Worm (Caenorhabditis elegans): ENCODE measurements around the gene fbxa-165.
"Not testable (repeated sequence)": the region's sequence is repeated elsewhere in the genome, so short reads cannot be mapped to it uniquely, and the experiment has no call there.

fbxa-165 gene

ce11 chrII:1636392-1636791, 20.1 kb upstream of the fbxa-165 start, which contains the start of gene srg-20:
Gene srg-20, plus strand, starts transcription at chrII:1636692.
- TF ChIP-seq him-1, dao-5, W03F9.2 (tag; optimal IDR thresholded peaks at IDR 0.05): not testable (repeated sequence)

ce11 chrII:1635969-1636368, 19.7 kb upstream of the fbxa-165 start:
- TF ChIP-seq W03F9.2 (tag; optimal IDR thresholded peaks at IDR 0.05) (no peak), dao-5 (tag; optimal IDR thresholded peaks at IDR 0.05) (no peak), him-1 (tag; optimal IDR thresholded peaks at IDR 0.05) (no peak)

ce11 chrII:1633490-1633889, 17.2 kb upstream of the fbxa-165 start, which contains the start of gene C08E3.1:
Gene C08E3.1, plus strand, starts transcription at chrII:1633790.
- not testable (repeated sequence) for TF ChIP-seq W03F9.2, dao-5, him-1 (tag; optimal IDR thresholded peaks at IDR 0.05)

- TF ChIP-seq W03F9.2, dao-5, him-1 (tag; optimal IDR thresholded peaks at IDR 0.05): not testable (repeated sequence)
Observed at ce11 chrII:1632216-1632615, 15.9 kb upstream of the fbxa-165 start, which contains the start of gene C08E3.13. Gene C08E3.13, minus strand, starts transcription at chrII:1632316.

- TF ChIP-seq him-1, W03F9.2, dao-5 (tag; optimal IDR thresholded peaks at IDR 0.05): not testable (repeated sequence)
Observed at ce11 chrII:1627783-1628182, 11.5 kb upstream of the fbxa-165 start, which contains the start of gene C08E3.15. Gene C08E3.15, minus strand, starts transcription at chrII:1627883.

- TF ChIP-seq dao-5 (tag; optimal IDR thresholded peaks at IDR 0.05) (no peak), him-1 (tag; optimal IDR thresholded peaks at IDR 0.05) (no peak), W03F9.2 (tag; optimal IDR thresholded peaks at IDR 0.05) (no peak)
Observed at ce11 chrII:1625666-1626065, 9.4 kb upstream of the fbxa-165 start, which contains the start of gene C08E3.14. Gene C08E3.14, plus strand, starts transcription at chrII:1625966.

- TF ChIP-seq W03F9.2 (tag; optimal IDR thresholded peaks at IDR 0.05) (no peak), him-1 (tag; optimal IDR thresholded peaks at IDR 0.05) (no peak), dao-5 (tag; optimal IDR thresholded peaks at IDR 0.05) (no peak)
Observed at ce11 chrII:1624572-1624971, 8.3 kb upstream of the fbxa-165 start, which contains the start of gene fbxa-160. Gene fbxa-160, minus strand, starts transcription at chrII:1624672.

ce11 chrII:1621795-1622194, 5.5 kb upstream of the fbxa-165 start:
- no peak for TF ChIP-seq W03F9.2 (tag; optimal IDR thresholded peaks at IDR 0.05)

- no peak for TF ChIP-seq dao-5 (tag; optimal IDR thresholded peaks at IDR 0.05)
- no peak for TF ChIP-seq W03F9.2 (tag; optimal IDR thresholded peaks at IDR 0.05)
- no peak for TF ChIP-seq him-1 (tag; optimal IDR thresholded peaks at IDR 0.05)
Observed at ce11 chrII:1621180-1621579, 4.9 kb upstream of the fbxa-165 start, which contains the start of gene fbxa-158. Gene fbxa-158, minus strand, starts transcription at chrII:1621280.

- TF ChIP-seq dao-5 (tag; optimal IDR thresholded peaks at IDR 0.05) (no peak), him-1 (tag; optimal IDR thresholded peaks at IDR 0.05) (no peak), W03F9.2 (tag; optimal IDR thresholded peaks at IDR 0.05) (no peak)
Observed at ce11 chrII:1618948-1619347, 2.7 kb upstream of the fbxa-165 start, which contains the start of gene fbxa-166. Gene fbxa-166, minus strand, starts transcription at chrII:1619048.

- TF ChIP-seq dao-5 (tag; optimal IDR thresholded peaks at IDR 0.05) (no peak), W03F9.2 (tag; optimal IDR thresholded peaks at IDR 0.05) (no peak)
Observed at ce11 chrII:1613972-1614371, 2.3 kb downstream of the fbxa-165 start, which contains the start of gene fbxa-164. Gene fbxa-164, minus strand, starts transcription at chrII:1614072.

- TF ChIP-seq W03F9.2 (tag; optimal IDR thresholded peaks at IDR 0.05) = no peak
- TF ChIP-seq him-1 (tag; optimal IDR thresholded peaks at IDR 0.05) = no peak
- TF ChIP-seq dao-5 (tag; optimal IDR thresholded peaks at IDR 0.05) = no peak
Observed at ce11 chrII:1610630-1611029, 5.7 kb downstream of the fbxa-165 start, which contains the start of gene fbxa-163. Gene fbxa-163, minus strand, starts transcription at chrII:1610730.

ce11 chrII:1608915-1609314, 7.4 kb downstream of the fbxa-165 start:
- TF ChIP-seq him-1 (tag; optimal IDR thresholded peaks at IDR 0.05) = no peak
- no peak for TF ChIP-seq dao-5 (tag; optimal IDR thresholded peaks at IDR 0.05)
- no peak for TF ChIP-seq W03F9.2 (tag; optimal IDR thresholded peaks at IDR 0.05)

ce11 chrII:1607575-1607974, 8.7 kb downstream of the fbxa-165 start:
- TF ChIP-seq him-1 (tag; optimal IDR thresholded peaks at IDR 0.05) (no peak), W03F9.2 (tag; optimal IDR thresholded peaks at IDR 0.05) (no peak), dao-5 (tag; optimal IDR thresholded peaks at IDR 0.05) (no peak)

- TF ChIP-seq him-1 (tag; optimal IDR thresholded peaks at IDR 0.05) = no peak
- TF ChIP-seq W03F9.2 (tag; optimal IDR thresholded peaks at IDR 0.05) = no peak
- no peak for TF ChIP-seq dao-5 (tag; optimal IDR thresholded peaks at IDR 0.05)
Observed at ce11 chrII:1606079-1606478, 10.2 kb downstream of the fbxa-165 start, which contains the start of gene bath-33. Gene bath-33, minus strand, starts transcription at chrII:1606179.
